Worm (Caenorhabditis elegans) whole organism, L1 larva: Measurements from ENCODE around the gene ZK1098.6.

Source experiments
- C04F5.9 ChIP-seq: sonication (generic microtip); optimal IDR thresholded peaks from 2 replicates; lab custom pipeline; 2016; ENCODE audit warnings: missing genetic modification characterization, missing compliant biosample characterization
- C16A3.4 ChIP-seq: fragments of 150-350 bp; optimal IDR thresholded peaks from 2 replicates; lab custom pipeline; 2014; ENCODE audit warnings: missing biosample characterization, missing genetic modification characterization
- C34B4.2 ChIP-seq: sonication (generic microtip); optimal IDR thresholded peaks from 2 replicates; lab custom pipeline; 2017; ENCODE audit warnings: mild to moderate bottlenecking, missing genetic modification characterization, missing compliant biosample characterization
- aha-1 ChIP-seq: fragments of 150-350 bp; optimal IDR thresholded peaks from 2 replicates; lab custom pipeline; 2014; ENCODE audit warnings: missing biosample characterization, missing genetic modification characterization
- ama-1 ChIP-seq: fragments of 150-350 bp; optimal IDR thresholded peaks from 2 replicates; lab custom pipeline; 2014
- ceh-8 ChIP-seq: fragments of 200-800 bp; sonication (Bioruptor generic); optimal IDR thresholded peaks from 2 replicates; lab custom pipeline; 2018; ENCODE audit warnings: mild to moderate bottlenecking, missing genetic modification characterization, moderate library complexity, missing compliant biosample characterization
- ceh-82 ChIP-seq, 3 experiments: fragments of 150-350 bp in 1 of 3; sonication (generic microtip) in 2 of 3; optimal IDR thresholded peaks; 2 replicates each; lab custom pipeline; 2014 to 2017; ENCODE audit warnings: missing biosample characterization in 3 of 3, missing genetic modification characterization in 3 of 3
- ces-1 ChIP-seq: fragments of 150-350 bp; optimal IDR thresholded peaks from 2 replicates; lab custom pipeline; 2014; ENCODE audit warnings: missing biosample characterization, missing genetic modification reagents, missing genetic modification characterization
- dpl-1 ChIP-seq, 3 experiments: fragments of 150-350 bp in 2 of 3; sonication (generic microtip) in 1 of 3; optimal IDR thresholded peaks; 2 replicates each; lab custom pipeline; 2014 to 2017; ENCODE audit warnings: missing biosample characterization in 3 of 3, missing genetic modification characterization in 3 of 3, missing genetic modification reagents in 3 of 3
- efl-1 ChIP-seq, 4 experiments: fragments of 150-350 bp; optimal IDR thresholded peaks in 3 of 4; peaks in 1 of 4; 1 replicate in 1 of 4; 2 replicates in 3 of 4; lab custom pipeline; 2014; ENCODE audit warnings: missing biosample characterization in 2 of 4, missing genetic modification characterization in 2 of 4, missing genetic modification reagents in 2 of 4
- egl-13 ChIP-seq: sonication (generic microtip); optimal IDR thresholded peaks from 2 replicates; lab custom pipeline; 2016; ENCODE audit warnings: missing genotype, missing genetic modification reagents, missing genetic modification characterization, missing compliant biosample characterization
- elt-3 ChIP-seq, 6 experiments: fragments of 150-350 bp in 1 of 6; sonication (generic microtip); optimal IDR thresholded peaks; 2 replicates each; lab custom pipeline; 2017 to 2018; ENCODE audit warnings: missing biosample characterization in 6 of 6, missing genetic modification characterization in 6 of 6, inconsistent platforms in 1 of 6
- ets-5 ChIP-seq: fragments of 200-800 bp; sonication (Bioruptor generic); IDR thresholded peaks from 2 replicates; pipeline ENCODE4 v1.3.6; 2022; ENCODE audit warnings: missing genetic modification characterization, missing compliant biosample characterization
- fos-1 ChIP-seq: fragments of 150-350 bp; optimal IDR thresholded peaks from 2 replicates; lab custom pipeline; 2014; ENCODE audit warnings: missing biosample characterization, missing genetic modification characterization
- hlh-4 ChIP-seq: sonication (generic microtip); optimal IDR thresholded peaks from 2 replicates; lab custom pipeline; 2016; ENCODE audit warnings: mild to moderate bottlenecking, missing genetic modification characterization, missing compliant biosample characterization
- isw-1 ChIP-seq: fragments of 200-800 bp; sonication (Bioruptor generic); IDR thresholded peaks from 2 replicates; pipeline ENCODE4 v1.3.6; 2022; ENCODE audit warnings: missing genetic modification characterization, missing compliant biosample characterization
- jun-1 ChIP-seq: fragments of 150-350 bp; optimal IDR thresholded peaks from 2 replicates; lab custom pipeline; 2014; ENCODE audit warnings: missing biosample characterization, missing genetic modification reagents, missing genetic modification characterization
- lin-13 ChIP-seq: fragments of 150-350 bp; optimal IDR thresholded peaks from 2 replicates; lab custom pipeline; 2014; ENCODE audit warnings: missing biosample characterization, missing genetic modification reagents, missing genetic modification characterization
- lin-14 ChIP-seq: fragments of 200-800 bp; sonication (Bioruptor generic); optimal IDR thresholded peaks from 2 replicates; lab custom pipeline; 2018; ENCODE audit warnings: mild to moderate bottlenecking, missing genetic modification characterization, moderate library complexity, missing compliant biosample characterization
- lin-15B ChIP-seq: fragments of 150-350 bp; sonication (generic microtip); optimal IDR thresholded peaks from 3 replicates; lab custom pipeline; 2014; ENCODE audit warnings: missing biosample characterization, missing genetic modification characterization
- lin-35 ChIP-seq, 2 experiments: fragments of 150-350 bp; optimal IDR thresholded peaks; 2 replicates each; lab custom pipeline; 2014; ENCODE audit warnings: missing biosample characterization in 2 of 2, missing genetic modification characterization in 2 of 2, missing genetic modification reagents in 2 of 2
- lir-3 ChIP-seq: sonication (generic microtip); optimal IDR thresholded peaks from 2 replicates; lab custom pipeline; 2016; ENCODE audit warnings: mild to moderate bottlenecking, missing genetic modification characterization, moderate library complexity, missing compliant biosample characterization; ENCODE audit not compliant: poor library complexity
- lsy-2 ChIP-seq, 2 experiments: fragments of 150-350 bp; optimal IDR thresholded peaks; 2 replicates each; lab custom pipeline; 2014; ENCODE audit warnings: missing biosample characterization in 2 of 2, missing genetic modification characterization in 2 of 2
- mab-9 ChIP-seq: fragments of 200-800 bp; sonication (Bioruptor generic); IDR thresholded peaks from 2 replicates; pipeline ENCODE4 v1.3.6; 2022; ENCODE audit warnings: missing genetic modification reagents, missing genetic modification characterization, missing compliant biosample characterization
- mdl-1 ChIP-seq, 2 experiments: fragments of 150-350 bp; optimal IDR thresholded peaks; 2 replicates each; lab custom pipeline; 2014 to 2017; ENCODE audit warnings: missing biosample characterization in 2 of 2, missing genetic modification characterization in 2 of 2, inconsistent platforms in 1 of 2
- nhr-12 ChIP-seq: sonication (generic microtip); optimal IDR thresholded peaks from 2 replicates; lab custom pipeline; 2017; ENCODE audit warnings: missing biosample characterization, missing genetic modification characterization
- nhr-237 ChIP-seq: fragments of 150-350 bp; optimal IDR thresholded peaks from 2 replicates; lab custom pipeline; 2014; ENCODE audit warnings: missing biosample characterization, missing genetic modification characterization
- nhr-28 ChIP-seq: fragments of 150-350 bp; optimal IDR thresholded peaks from 2 replicates; lab custom pipeline; 2014; ENCODE audit warnings: missing biosample characterization, missing genetic modification characterization
- nhr-71 ChIP-seq: sonication (generic microtip); optimal IDR thresholded peaks from 2 replicates; lab custom pipeline; 2016; ENCODE audit warnings: mild to moderate bottlenecking, missing genetic modification characterization, moderate library complexity, missing compliant biosample characterization
- nhr-76 ChIP-seq: sonication (generic microtip); optimal IDR thresholded peaks from 2 replicates; lab custom pipeline; 2017; ENCODE audit warnings: missing biosample characterization, missing genetic modification characterization
- nhr-84 ChIP-seq: sonication (generic microtip); optimal IDR thresholded peaks from 2 replicates; lab custom pipeline; 2017; ENCODE audit warnings: missing biosample characterization, missing genetic modification characterization
- nhr-85 ChIP-seq: sonication (generic microtip); peaks from one replicate; lab custom pipeline; 2016; ENCODE audit warnings: missing genetic modification characterization, inconsistent platforms, missing compliant biosample characterization
- pqm-1 ChIP-seq: sonication (generic microtip); optimal IDR thresholded peaks from 3 replicates; lab custom pipeline; 2017; ENCODE audit warnings: missing biosample characterization, missing genetic modification characterization
- rnt-1 ChIP-seq: sonication (generic microtip); optimal IDR thresholded peaks from 2 replicates; lab custom pipeline; 2016; ENCODE audit warnings: mild to moderate bottlenecking, missing genetic modification characterization, moderate library complexity, missing compliant biosample characterization
- skn-1 ChIP-seq: fragments of 150-350 bp; optimal IDR thresholded peaks from 2 replicates; lab custom pipeline; 2014; ENCODE audit warnings: missing biosample characterization, missing genetic modification characterization
- snpc-4 ChIP-seq: fragments of 150-350 bp; optimal IDR thresholded peaks from 2 replicates; lab custom pipeline; 2014; ENCODE audit warnings: missing biosample characterization, missing genetic modification characterization
- sox-4 ChIP-seq: sonication (generic microtip); optimal IDR thresholded peaks from 2 replicates; lab custom pipeline; 2016; ENCODE audit warnings: missing genetic modification characterization, missing compliant biosample characterization
- sptf-1 ChIP-seq: fragments of 150-350 bp; optimal IDR thresholded peaks from 2 replicates; lab custom pipeline; 2014; ENCODE audit warnings: missing biosample characterization, missing genetic modification characterization
- sup-37 ChIP-seq: fragments of 200-800 bp; sonication (Bioruptor generic); optimal IDR thresholded peaks from 2 replicates; lab custom pipeline; 2018; ENCODE audit warnings: mild to moderate bottlenecking, missing genetic modification characterization, missing compliant biosample characterization
- tbx-2 ChIP-seq: sonication (generic microtip); optimal IDR thresholded peaks from 2 replicates; lab custom pipeline; 2016; ENCODE audit warnings: missing genetic modification characterization, missing compliant biosample characterization
- unc-130 ChIP-seq: fragments of 150-350 bp; optimal IDR thresholded peaks from 2 replicates; lab custom pipeline; 2017; ENCODE audit warnings: missing biosample characterization, missing genetic modification characterization, inconsistent platforms
- unc-30 ChIP-seq: sonication (generic microtip); optimal IDR thresholded peaks from 2 replicates; lab custom pipeline; 2017; ENCODE audit warnings: missing biosample characterization, missing genetic modification characterization
- unc-62 ChIP-seq: fragments of 150-350 bp; optimal IDR thresholded peaks from 2 replicates; lab custom pipeline; 2014; ENCODE audit warnings: missing biosample characterization, missing genetic modification reagents, missing genetic modification characterization
- unc-86 ChIP-seq: sonication (generic microtip); optimal IDR thresholded peaks from 2 replicates; lab custom pipeline; 2016; ENCODE audit warnings: missing genetic modification characterization, missing compliant biosample characterization
- unc-98 ChIP-seq: fragments of 200-800 bp; sonication (Bioruptor generic); IDR thresholded peaks from 2 replicates; pipeline ENCODE4 v1.3.6; 2022; ENCODE audit warnings: missing genetic modification characterization, missing compliant biosample characterization
- xbp-1 ChIP-seq: sonication (generic microtip); optimal IDR thresholded peaks from 2 replicates; lab custom pipeline; 2016; ENCODE audit warnings: missing genetic modification characterization, missing compliant biosample characterization
- zip-4 ChIP-seq: fragments of 200-800 bp; sonication (Bioruptor generic); optimal IDR thresholded peaks from 2 replicates; lab custom pipeline; 2018; ENCODE audit warnings: mild to moderate bottlenecking, missing genetic modification characterization, moderate library complexity, missing compliant biosample characterization
- ztf-11 ChIP-seq, 2 experiments: sonication (generic microtip); optimal IDR thresholded peaks; 2 replicates each; lab custom pipeline; 2016 to 2017; ENCODE audit warnings: missing genetic modification characterization in 2 of 2, missing biosample characterization in 1 of 2, missing compliant biosample characterization in 1 of 2

Gene ZK1098.6

DNA sequence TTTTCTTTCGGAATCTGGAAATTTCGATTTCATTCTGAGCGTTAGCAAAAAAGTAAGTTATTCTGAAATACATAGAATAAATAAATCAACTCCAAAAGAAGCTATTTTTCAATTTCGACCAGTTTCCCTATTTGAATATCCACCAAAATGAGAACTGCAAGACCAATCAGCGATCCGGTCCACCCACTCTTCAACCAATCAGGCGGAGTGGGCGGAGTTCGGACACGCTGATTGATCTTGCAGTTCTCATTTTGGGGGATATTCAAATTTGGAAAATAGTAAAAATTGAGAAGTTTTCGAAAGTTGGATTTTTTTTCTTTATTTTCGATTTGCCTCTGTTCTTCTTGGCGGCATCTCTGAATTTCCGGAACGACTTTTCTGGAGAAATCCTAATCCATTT is 43.9 kb downstream of the ZK1098.6 start:
- TF ChIP-seq lin-13 (GFP tag; lab: Kevin White, UChicago) (no peak), sup-37 (GFP tag; lab: Kevin White, UChicago) (no peak), egl-13 (tag; lab: Kevin White, UChicago) (no peak), xbp-1 (tag; lab: Kevin White, UChicago) (peak; percentile 78), nhr-76 (tag; lab: Kevin White, UChicago) (no peak), ztf-11 (tag; optimal IDR thresholded peaks at IDR 0.05; lab: Kevin White, UChicago) (no peak), unc-62 (GFP tag; lab: Kevin White, UChicago) (no peak), unc-86 (tag; lab: Kevin White, UChicago) (no peak), ceh-8 (no peak), sox-4 (tag; lab: Kevin White, UChicago) (no peak), skn-1 (no peak), snpc-4 (tag; lab: Kevin White, UChicago) (no peak), lin-35 (GFP tag; optimal IDR thresholded peaks at IDR 0.05; lab: Kevin White, UChicago) (peak; percentile 59 to 81), rnt-1 (tag; lab: Kevin White, UChicago) (no peak), nhr-84 (tag; lab: Kevin White, UChicago) (no peak), nhr-28 (no peak), hlh-4 (tag; lab: Kevin White, UChicago) (no peak), lir-3 (no peak), sptf-1 (tag; lab: Kevin White, UChicago) (no peak), elt-3 (tag; optimal IDR thresholded peaks at IDR 0.05; lab: Kevin White, UChicago) (no peak), nhr-71 (no peak), mab-9 (no peak), ets-5 (no peak), jun-1 (tag; lab: Kevin White, UChicago) (no peak), nhr-85 (tag; lab: Kevin White, UChicago) (no peak), mdl-1 (tag; optimal IDR thresholded peaks at IDR 0.05; lab: Kevin White, UChicago) (no peak), lin-14 (GFP tag; lab: Kevin White, UChicago) (no peak), unc-130 (tag; lab: Kevin White, UChicago) (no peak), fos-1 (tag; lab: Kevin White, UChicago) (no peak), nhr-12 (tag; lab: Kevin White, UChicago) (no peak), ces-1 (no peak), nhr-237 (no peak), dpl-1 (GFP tag; optimal IDR thresholded peaks at IDR 0.05; lab: Kevin White, UChicago) (peak; percentile 66 to 77 (median 75)), C04F5.9 (tag; lab: Kevin White, UChicago) (no peak), efl-1 (optimal IDR thresholded peaks at IDR 0.05; lab: Kevin White, UChicago) (peak in 1 of 2 experiments; percentile 81), efl-1 (GFP tag; optimal IDR thresholded peaks at IDR 0.05 in 1 of 2; lab: Kevin White, UChicago) (peak; percentile 84 to 98), lsy-2 (tag; optimal IDR thresholded peaks at IDR 0.05; lab: Kevin White, UChicago) (peak in 1 of 2 experiments; percentile 59), unc-30 (tag; lab: Kevin White, UChicago) (no peak), C34B4.2 (tag; lab: Kevin White, UChicago) (no peak), ceh-82 (tag; optimal IDR thresholded peaks at IDR 0.05; lab: Kevin White, UChicago) (no peak), unc-98 (GFP tag; lab: Robert Waterston, UW) (no peak), pqm-1 (tag; lab: Kevin White, UChicago) (no peak), lin-15B (peak; percentile 9), zip-4 (GFP tag; lab: Kevin White, UChicago) (no peak), isw-1 (GFP tag; lab: Robert Waterston, UW) (no peak), C16A3.4 (tag; lab: Kevin White, UChicago) (no peak), tbx-2 (tag; lab: Kevin White, UChicago) (peak; percentile 3), aha-1 (tag; lab: Kevin White, UChicago) (no peak), ama-1 (lab: Kevin White, UChicago) (no peak)
- TF ChIP-seq, all 84 proteins: peak for 7
